Worm (Caenorhabditis elegans): ENCODE measurements around the gene dao-2.

Gene dao-2

ce11 chrII:4540631-4541030 lies 22.1 kb upstream of the dao-2 start, which contains the start of gene sra-36:
Gene sra-36 (minus strand): TSS chrII:4540731.
- no peak for TF ChIP-seq unc-62 (GFP tag; optimal IDR thresholded peaks at IDR 0.05)
- no peak for TF ChIP-seq zip-4 (GFP tag; optimal IDR thresholded peaks at IDR 0.05)
- TF ChIP-seq hlh-4 (tag; optimal IDR thresholded peaks at IDR 0.05), result no peak
- TF ChIP-seq sox-4 (tag; optimal IDR thresholded peaks at IDR 0.05), result no peak
- TF ChIP-seq mef-2 (tag; optimal IDR thresholded peaks at IDR 0.05), result no peak
- TF ChIP-seq mdl-1 (tag; optimal IDR thresholded peaks at IDR 0.05), result no peak
- TF ChIP-seq nhr-84 (tag; optimal IDR thresholded peaks at IDR 0.05), result no peak
- TF ChIP-seq nhr-11 (tag; optimal IDR thresholded peaks at IDR 0.05), result no peak
- no peak for TF ChIP-seq snu-23 (GFP tag; optimal IDR thresholded peaks at IDR 0.05)
- TF ChIP-seq unc-98 (GFP tag; IDR thresholded peaks at IDR 0.05), result no peak
- no peak for TF ChIP-seq nhr-47 (tag; optimal IDR thresholded peaks at IDR 0.05)
- no peak for TF ChIP-seq unc-86 (tag; optimal IDR thresholded peaks at IDR 0.05)

DNA sequence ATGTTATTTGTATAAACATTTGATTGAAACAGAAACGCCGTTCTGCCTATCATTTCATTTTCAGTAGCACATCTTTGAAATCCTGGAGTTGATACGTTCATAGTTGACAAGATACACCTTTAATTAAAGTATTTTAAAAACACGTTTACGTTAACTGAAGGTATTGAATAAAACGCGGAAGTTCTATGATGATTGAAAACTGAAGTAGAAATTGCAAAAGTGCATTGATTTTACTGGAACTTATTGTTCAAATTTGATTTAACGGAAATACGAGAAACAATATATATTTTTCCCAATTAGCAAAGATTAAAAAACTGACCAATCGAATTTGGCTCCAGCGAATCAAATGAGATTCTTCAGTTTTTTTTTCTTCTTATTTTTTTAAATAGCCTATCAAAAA lies 19.2 kb upstream of the dao-2 start, which contains the start of gene sra-34:
Gene sra-34, minus strand, starts transcription at position 101 of the 400 bp plus-strand sequence.
- TF ChIP-seq ceh-82 (tag; optimal IDR thresholded peaks at IDR 0.05) (no peak), nhr-28 (tag; optimal IDR thresholded peaks at IDR 0.05) (no peak), nhr-19 (GFP tag; conservative IDR thresholded peaks at IDR 0.05) (no peak), ceh-88 (GFP tag; IDR thresholded peaks at IDR 0.05) (no peak), sptf-1 (tag; optimal IDR thresholded peaks at IDR 0.05) (no peak), mdl-1 (tag; optimal IDR thresholded peaks at IDR 0.05) (no peak), mep-1 (tag; optimal IDR thresholded peaks at IDR 0.05) (no peak), ets-5 (GFP tag; IDR thresholded peaks at IDR 0.05) (no peak), sox-4 (tag; optimal IDR thresholded peaks at IDR 0.05) (no peak), irx-1 (tag; optimal IDR thresholded peaks at IDR 0.05) (no peak), unc-86 (tag; optimal IDR thresholded peaks at IDR 0.05) (no peak), efl-1 (optimal IDR thresholded peaks at IDR 0.05) (no peak), efl-1 (GFP tag; optimal IDR thresholded peaks at IDR 0.05 in 1 of 2) (no peak), snu-23 (GFP tag; optimal IDR thresholded peaks at IDR 0.05) (no peak), unc-98 (GFP tag; IDR thresholded peaks at IDR 0.05) (no peak), jun-1 (tag; optimal IDR thresholded peaks at IDR 0.05) (no peak), fos-1 (tag; optimal IDR thresholded peaks at IDR 0.05) (no peak)

- TF ChIP-seq rnt-1 (tag; optimal IDR thresholded peaks at IDR 0.05) (no peak), fkh-10 (GFP tag; optimal IDR thresholded peaks at IDR 0.05) (no peak), nhr-85 (tag) (peak; percentile 74), mab-9 (GFP tag; IDR thresholded peaks at IDR 0.05) (no peak), nhr-12 (tag; optimal IDR thresholded peaks at IDR 0.05) (no peak)
Measured at ce11 chrII:4548408-4548807, 14.3 kb upstream of the dao-2 start.

- TF ChIP-seq nhr-77 (tag; optimal IDR thresholded peaks at IDR 0.05) (no peak), lsy-2 (tag; optimal IDR thresholded peaks at IDR 0.05) (peak in 1 of 2 experiments; percentile 20), xbp-1 (tag; optimal IDR thresholded peaks at IDR 0.05) (no peak), nhr-84 (tag; optimal IDR thresholded peaks at IDR 0.05) (no peak), F16B12.6 (tag; optimal IDR thresholded peaks at IDR 0.05) (no peak), elt-3 (tag; optimal IDR thresholded peaks at IDR 0.05) (peak in 4 of 6 experiments; percentile 4 to 58 (median 20)), C34B4.2 (tag; optimal IDR thresholded peaks at IDR 0.05) (no peak), jun-1 (tag; optimal IDR thresholded peaks at IDR 0.05) (no peak), pax-3 (tag; optimal IDR thresholded peaks at IDR 0.05) (no peak), blmp-1 (tag; optimal IDR thresholded peaks at IDR 0.05) (peak; percentile 17), elt-2 (tag; optimal IDR thresholded peaks at IDR 0.05) (no peak), nhr-12 (tag; optimal IDR thresholded peaks at IDR 0.05) (no peak), C04F5.9 (tag; optimal IDR thresholded peaks at IDR 0.05) (no peak), aly-2 (tag; optimal IDR thresholded peaks at IDR 0.05) (no peak), efl-1 (optimal IDR thresholded peaks at IDR 0.05) (no peak), efl-1 (GFP tag; optimal IDR thresholded peaks at IDR 0.05 in 1 of 2) (peak in 1 of 2 experiments; percentile 91), pqm-1 (tag; optimal IDR thresholded peaks at IDR 0.05) (no peak), snu-23 (GFP tag; optimal IDR thresholded peaks at IDR 0.05) (peak; percentile 21), lin-14 (GFP tag; optimal IDR thresholded peaks at IDR 0.05) (peak; percentile 64), Y116A8C.19 (tag; optimal IDR thresholded peaks at IDR 0.05; ENCODE audit: borderline replicate concordance) (no peak), aha-1 (tag; optimal IDR thresholded peaks at IDR 0.05) (no peak), fkh-4 (tag; optimal IDR thresholded peaks at IDR 0.05; ENCODE audit: borderline replicate concordance) (no peak), pag-3 (tag; optimal IDR thresholded peaks at IDR 0.05; ENCODE audit: borderline replicate concordance, insufficient read depth) (peak; percentile 73), hpl-2 (GFP tag; optimal IDR thresholded peaks at IDR 0.05) (no peak), nhr-85 (tag) (peak; percentile 90), irx-1 (tag; optimal IDR thresholded peaks at IDR 0.05) (no peak)
Measured at ce11 chrII:4549983-4550572, 12.7 kb upstream of the dao-2 start.

Data from whole organism, L1 larva.